Fruit fly (Drosophila melanogaster) whole organism, embryonic: ENCODE data around the gene CG7685.
A peak's percentile ranks its signal among the peaks of the same experiment; 100 is the strongest.

Experiments used
- Bgb ChIP-seq: fragments of 200-800 bp; sonication (Bioruptor generic); IDR thresholded peaks from 2 replicates; pipeline ENCODE4 v1.3.6; 2022; ENCODE audit warnings: missing biosample characterization, missing genetic modification characterization; ENCODE audit not compliant: partially characterized antibody
- C15 ChIP-seq: fragments of 200-800 bp; sonication (Bioruptor generic); IDR thresholded peaks from 3 replicates; pipeline ENCODE4 v1.3.6; 2022; ENCODE audit warnings: missing biosample characterization, missing genetic modification characterization
- CG10147 ChIP-seq: fragments of 200-800 bp; sonication (Bioruptor generic); optimal IDR thresholded peaks from 2 replicates; lab custom pipeline; 2019; ENCODE audit warnings: missing biosample characterization, mild to moderate bottlenecking, missing genetic modification characterization, moderate library complexity
- CG1024 ChIP-seq: fragments of 200-800 bp; sonication (Bioruptor generic); IDR thresholded peaks from 2 replicates; pipeline ENCODE4 v1.3.6; 2022; ENCODE audit warnings: missing biosample characterization, missing genetic modification characterization
- CG10274 ChIP-seq: fragments of 200-800 bp; sonication (Bioruptor generic); optimal IDR thresholded peaks from 3 replicates; lab custom pipeline; 2017; ENCODE audit warnings: missing biosample characterization, mild to moderate bottlenecking, missing genetic modification characterization
- CG11696 ChIP-seq: fragments of 200-800 bp; sonication (Bioruptor generic); IDR thresholded peaks from 2 replicates; pipeline ENCODE4 v1.3.6; 2022; ENCODE audit warnings: missing biosample characterization, missing genetic modification characterization
- CG14860 ChIP-seq: fragments of 200-800 bp; sonication (Bioruptor generic); IDR thresholded peaks from 3 replicates; pipeline ENCODE4 v1.3.6; 2022; ENCODE audit warnings: missing biosample characterization, missing genetic modification characterization; ENCODE audit not compliant: partially characterized antibody
- CG15479 ChIP-seq: fragments of 200-800 bp; sonication (Bioruptor generic); optimal IDR thresholded peaks from 3 replicates; lab custom pipeline; 2019; ENCODE audit warnings: missing biosample characterization, mild to moderate bottlenecking, missing genetic modification characterization, moderate library complexity
- CG16779 ChIP-seq: fragments of 200-800 bp; sonication (Bioruptor generic); IDR thresholded peaks from 2 replicates; pipeline ENCODE4 v1.3.6; 2022; ENCODE audit warnings: missing biosample characterization, missing genetic modification characterization
- CG17385 ChIP-seq: fragments of 200-800 bp; sonication (Bioruptor generic); optimal IDR thresholded peaks from 3 replicates; lab custom pipeline; 2018; ENCODE audit warnings: missing biosample characterization, mild to moderate bottlenecking, missing genetic modification characterization
- CG1792 ChIP-seq: fragments of 200-800 bp; sonication (Bioruptor generic); optimal IDR thresholded peaks from 2 replicates; lab custom pipeline; 2016; ENCODE audit warnings: missing biosample characterization, missing genetic modification characterization
- CG18262 ChIP-seq: fragments of 200-800 bp; optimal IDR thresholded peaks from 3 replicates; lab custom pipeline; 2019; ENCODE audit warnings: missing biosample characterization, mild to moderate bottlenecking, missing genetic modification characterization, moderate library complexity
- CG2712 ChIP-seq: fragments of 200-800 bp; optimal IDR thresholded peaks from 3 replicates; lab custom pipeline; 2019; ENCODE audit warnings: missing biosample characterization, mild to moderate bottlenecking, missing genetic modification characterization, moderate library complexity
- CG3163 ChIP-seq: fragments of 200-800 bp; sonication (Bioruptor generic); optimal IDR thresholded peaks from 3 replicates; lab custom pipeline; 2016; ENCODE audit warnings: missing biosample characterization, missing genetic modification characterization
- CG3407 ChIP-seq: fragments of 200-800 bp; sonication (Bioruptor generic); optimal IDR thresholded peaks from 2 replicates; lab custom pipeline; 2018; ENCODE audit warnings: missing biosample characterization, mild to moderate bottlenecking, missing genetic modification characterization
- CG3847 ChIP-seq: fragments of 200-800 bp; sonication (Bioruptor generic); IDR thresholded peaks from 2 replicates; pipeline ENCODE4 v1.3.6; 2022; ENCODE audit warnings: missing biosample characterization, missing genetic modification characterization
- CG4360 ChIP-seq: fragments of 200-800 bp; sonication (Bioruptor generic); IDR thresholded peaks from 2 replicates; pipeline ENCODE4 v1.3.6; 2022; ENCODE audit warnings: missing biosample characterization, missing genetic modification characterization
- CG8089 ChIP-seq: fragments of 200-800 bp; sonication (Bioruptor generic); optimal IDR thresholded peaks from 3 replicates; lab custom pipeline; 2016; ENCODE audit warnings: missing biosample characterization, missing genetic modification characterization
- CG8944 ChIP-seq: fragments of 200-800 bp; sonication (Bioruptor generic); optimal IDR thresholded peaks from 3 replicates; lab custom pipeline; 2016; ENCODE audit warnings: missing biosample characterization, missing genetic modification characterization
- CG9817 ChIP-seq: fragments of 200-800 bp; sonication (Bioruptor generic); optimal IDR thresholded peaks from 2 replicates; lab custom pipeline; 2018; ENCODE audit warnings: missing biosample characterization, mild to moderate bottlenecking, missing genetic modification characterization, moderate library complexity
- CG9876 ChIP-seq: fragments of 200-800 bp; sonication (Bioruptor generic); optimal IDR thresholded peaks from 2 replicates; lab custom pipeline; 2016; ENCODE audit warnings: missing biosample characterization, missing genetic modification characterization
- D19A ChIP-seq: fragments of 200-800 bp; optimal IDR thresholded peaks from 3 replicates; lab custom pipeline; 2019; ENCODE audit warnings: missing biosample characterization, mild to moderate bottlenecking, missing genetic modification characterization, moderate library complexity
- HLH3B ChIP-seq: fragments of 200-800 bp; sonication (Bioruptor generic); IDR thresholded peaks from 2 replicates; pipeline ENCODE4 v1.3.6; 2022; ENCODE audit warnings: missing biosample characterization, missing genetic modification characterization
- HLH54F ChIP-seq: fragments of 200-800 bp; sonication (Bioruptor generic); optimal IDR thresholded peaks from 3 replicates; lab custom pipeline; 2016; ENCODE audit warnings: missing biosample characterization, missing genetic modification characterization
- Hmr ChIP-seq: fragments of 200-800 bp; sonication (Bioruptor generic); optimal IDR thresholded peaks from 3 replicates; lab custom pipeline; 2017; ENCODE audit warnings: mild to moderate bottlenecking, missing biosample characterization, missing genetic modification reagents, missing genetic modification characterization
- Jarid2 ChIP-seq: fragments of 200-800 bp; sonication (Bioruptor generic); optimal IDR thresholded peaks from 3 replicates; lab custom pipeline; 2017; ENCODE audit warnings: mild to moderate bottlenecking, missing biosample characterization, missing genetic modification reagents, missing genetic modification characterization
- MESR4 ChIP-seq: fragments of 200-800 bp; sonication (Bioruptor generic); optimal IDR thresholded peaks from 2 replicates; lab custom pipeline; 2018; ENCODE audit warnings: missing biosample characterization, mild to moderate bottlenecking, missing genetic modification characterization, moderate library complexity
- Med ChIP-seq: fragments of 200-800 bp; sonication (Bioruptor generic); peaks from one replicate; lab custom pipeline; 2016; ENCODE audit warnings: missing biosample characterization, missing genetic modification characterization, mild to moderate bottlenecking, inconsistent platforms, moderate library complexity
- NfI ChIP-seq: fragments of 200-800 bp; sonication (Bioruptor generic); optimal IDR thresholded peaks from 3 replicates; lab custom pipeline; 2018; ENCODE audit warnings: missing biosample characterization, mild to moderate bottlenecking, missing genetic modification characterization, moderate library complexity
- Opbp ChIP-seq: fragments of 200-800 bp; sonication (Bioruptor generic); IDR thresholded peaks from 3 replicates; pipeline ENCODE4 v1.3.6; 2022; ENCODE audit warnings: missing biosample characterization, missing genetic modification characterization; ENCODE audit not compliant: partially characterized antibody
- PHDP ChIP-seq: fragments of 200-800 bp; sonication (Bioruptor generic); optimal IDR thresholded peaks from 3 replicates; lab custom pipeline; 2018; ENCODE audit warnings: missing biosample characterization, mild to moderate bottlenecking, missing genetic modification characterization, moderate library complexity
- Rfx ChIP-seq: fragments of 200-800 bp; sonication (Bioruptor generic); IDR thresholded peaks from 2 replicates; pipeline ENCODE4 v1.3.6; 2022; ENCODE audit warnings: missing biosample characterization, missing genetic modification characterization
- Side ChIP-seq: fragments of 200-800 bp; sonication (Bioruptor generic); optimal IDR thresholded peaks from 2 replicates; lab custom pipeline; 2016; ENCODE audit warnings: missing biosample characterization, missing genetic modification characterization
- Taf1 ChIP-seq: fragments of 200-800 bp; sonication (Bioruptor generic); IDR thresholded peaks from 2 replicates; pipeline ENCODE4 v1.3.6; 2022; ENCODE audit warnings: missing biosample characterization, missing genetic modification characterization
- ab ChIP-seq: fragments of 200-800 bp; sonication (Bioruptor generic); optimal IDR thresholded peaks from 2 replicates; lab custom pipeline; 2016; ENCODE audit warnings: missing biosample characterization, missing genetic modification characterization
- bcd ChIP-seq: fragments of 200-800 bp; sonication (Bioruptor generic); optimal IDR thresholded peaks from 2 replicates; lab custom pipeline; 2017; ENCODE audit warnings: missing biosample characterization, mild to moderate bottlenecking, missing genetic modification characterization
- bowl ChIP-seq: fragments of 200-800 bp; sonication (Bioruptor generic); IDR thresholded peaks from 2 replicates; pipeline ENCODE4 v1.3.6; 2022; ENCODE audit warnings: missing biosample characterization, missing genetic modification characterization
- cas ChIP-seq: fragments of 200-800 bp; sonication (Bioruptor generic); IDR thresholded peaks from 2 replicates; pipeline ENCODE4 v1.3.6; 2022; ENCODE audit warnings: missing biosample characterization, missing genetic modification characterization
- crc ChIP-seq: fragments of 200-800 bp; sonication (Bioruptor generic); optimal IDR thresholded peaks from 2 replicates; lab custom pipeline; 2016; ENCODE audit warnings: missing biosample characterization, missing genetic modification characterization
- fd102C ChIP-seq: fragments of 200-800 bp; sonication (Bioruptor generic); optimal IDR thresholded peaks from 2 replicates; lab custom pipeline; 2018; ENCODE audit warnings: missing biosample characterization, mild to moderate bottlenecking, missing genetic modification characterization, moderate library complexity
- her ChIP-seq: fragments of 200-800 bp; sonication (Bioruptor generic); optimal IDR thresholded peaks from 2 replicates; lab custom pipeline; 2016; ENCODE audit warnings: missing biosample characterization, missing genetic modification characterization
- hkb ChIP-seq, 2 experiments: fragments of 200-800 bp in 1 of 2; fragments of >200 bp in 1 of 2; sonication (Bioruptor generic) in 1 of 2; IDR thresholded peaks in 1 of 2; optimal IDR thresholded peaks in 1 of 2; 2 replicates each; pipeline versions ENCODE4 v1.3.6 to Lab custom; 2017 to 2022; ENCODE audit warnings: missing biosample characterization in 1 of 2, missing genetic modification characterization in 1 of 2
- jing ChIP-seq: fragments of 200-800 bp; sonication (Bioruptor generic); optimal IDR thresholded peaks from 2 replicates; lab custom pipeline; 2018; ENCODE audit warnings: missing biosample characterization, mild to moderate bottlenecking, missing genetic modification characterization
- ken ChIP-seq: fragments of 200-800 bp; sonication (Bioruptor generic); IDR thresholded peaks from 3 replicates; pipeline ENCODE4 v1.3.6; 2022; ENCODE audit warnings: missing biosample characterization, missing genetic modification characterization
- mam ChIP-seq: fragments of 200-800 bp; sonication (Bioruptor generic); optimal IDR thresholded peaks from 3 replicates; lab custom pipeline; 2016; ENCODE audit warnings: missing biosample characterization, missing genetic modification characterization
- sens ChIP-seq: fragments of 200-800 bp; sonication (Bioruptor generic); peaks from one replicate; lab custom pipeline; 2016; ENCODE audit warnings: missing biosample characterization, missing genetic modification characterization
- tll ChIP-seq, 2 experiments: fragments of 200-800 bp in 1 of 2; fragments of >200 bp in 1 of 2; sonication (Bioruptor generic) in 1 of 2; optimal IDR thresholded peaks; 2 replicates each; lab custom pipeline; 2017 to 2019; ENCODE audit warnings: missing biosample characterization in 2 of 2, missing genetic modification characterization in 2 of 2, mild to moderate bottlenecking in 1 of 2, moderate library complexity in 1 of 2
- trh ChIP-seq: fragments of 200-800 bp; sonication (Bioruptor generic); optimal IDR thresholded peaks from 2 replicates; lab custom pipeline; 2016; ENCODE audit warnings: missing biosample characterization, missing genetic modification characterization
- zen ChIP-seq: fragments of 200-800 bp; sonication (Bioruptor generic); optimal IDR thresholded peaks from 3 replicates; lab custom pipeline; 2018; ENCODE audit warnings: missing biosample characterization, mild to moderate bottlenecking, missing genetic modification characterization, moderate library complexity

Gene CG7685

dm6 chr3R:18448059-18448979, 43.6 kb downstream of the CG7685 start (continued):
- TF ChIP-seq fd102C (no peak), zen (no peak), CG4360 (GFP tag; lab: Robert Waterston, UW) (no peak), trh (no peak), ab (no peak), CG3163 (GFP tag; lab: Kevin White, UChicago) (no peak), CG10274 (GFP tag; lab: Kevin White, UChicago) (peak; percentile 53), her (no peak), CG18262 (no peak), C15 (GFP tag; lab: Robert Waterston, UW) (no peak), CG8089 (GFP tag; lab: Kevin White, UChicago) (no peak), sens (no peak), CG15479 (GFP tag; lab: Kevin White, UChicago) (no peak), CG2712 (no peak), CG17385 (no peak), CG11696 (GFP tag; lab: Robert Waterston, UW) (no peak), Side (GFP tag; lab: Kevin White, UChicago) (peak; percentile 15), tll (GFP tag; optimal IDR thresholded peaks at IDR 0.05; lab: Kevin White, UChicago) (no peak), PHDP (tag; lab: Kevin White, UChicago) (peak; percentile 15), jing (GFP tag; lab: Kevin White, UChicago) (no peak), mam (GFP tag; lab: Kevin White, UChicago) (peak; percentile 71), CG16779 (GFP tag; lab: Robert Waterston, UW) (no peak), CG3847 (GFP tag; lab: Robert Waterston, UW) (peak; percentile 36; the same call in 1 of the 2 replicates), CG10147 (GFP tag; lab: Kevin White, UChicago) (peak; percentile 44), Rfx (GFP tag; lab: Robert Waterston, UW) (no peak), hkb (optimal IDR thresholded peaks at IDR 0.05; lab: Kevin White, UChicago) (no peak), hkb (GFP tag; IDR thresholded peaks at IDR 0.05; lab: Robert Waterston, UW) (no peak), Taf1 (GFP tag; lab: Robert Waterston, UW) (0 out of 2 replicates have a peak, but pooled peaks have one; percentile 36), Med (GFP tag; lab: Kevin White, UChicago) (peak; percentile 87), MESR4 (GFP tag; lab: Kevin White, UChicago) (no peak), Jarid2 (no peak), HLH54F (GFP tag; lab: Kevin White, UChicago) (peak; percentile 50), Bgb (GFP tag; lab: Robert Waterston, UW) (no peak), bcd (GFP tag; lab: Kevin White, UChicago) (peak; percentile 63), CG1024 (GFP tag; lab: Robert Waterston, UW) (no peak), NfI (GFP tag; lab: Kevin White, UChicago) (no peak), HLH3B (GFP tag; lab: Robert Waterston, UW) (no peak), CG1792 (GFP tag; lab: Kevin White, UChicago) (no peak), CG9876 (GFP tag; lab: Kevin White, UChicago) (no peak), D19A (tag; lab: Kevin White, UChicago) (no peak), Opbp (GFP tag; lab: Robert Waterston, UW) (no peak), Hmr (peak; percentile 76), CG14860 (GFP tag; lab: Robert Waterston, UW) (no peak), ken (GFP tag; lab: Robert Waterston, UW) (no peak), bowl (GFP tag; lab: Robert Waterston, UW) (no peak), crc (GFP tag; lab: Kevin White, UChicago) (no peak), CG9817 (tag; lab: Kevin White, UChicago) (peak; percentile 51), CG3407 (GFP tag; lab: Kevin White, UChicago) (no peak), CG8944 (no peak), cas (GFP tag; lab: Robert Waterston, UW) (no peak)
